Worm (Caenorhabditis elegans) whole organism, L1 larva: Measurements from ENCODE around the gene ugt-45.
A peak's percentile ranks its signal among the peaks of the same experiment; 100 is the strongest.

ENCODE experiments used
- alr-1 ChIP-seq: fragments of 200-800 bp; sonication (Bioruptor generic); optimal IDR thresholded peaks from 2 replicates; lab custom pipeline; 2018; ENCODE audit warnings: borderline replicate concordance, mild to moderate bottlenecking, missing genetic modification characterization, missing compliant biosample characterization
- aly-2 ChIP-seq: fragments of 150-350 bp; optimal IDR thresholded peaks from 2 replicates; lab custom pipeline; 2014; ENCODE audit warnings: missing biosample characterization, missing genetic modification characterization
- ceh-88 ChIP-seq: fragments of 200-800 bp; sonication (Bioruptor generic); IDR thresholded peaks from 2 replicates; pipeline ENCODE4 v1.3.6; 2022; ENCODE audit warnings: missing genetic modification characterization, missing compliant biosample characterization
- dsc-1 ChIP-seq: sonication (generic microtip); optimal IDR thresholded peaks from 2 replicates; lab custom pipeline; 2016; ENCODE audit warnings: mild to moderate bottlenecking, missing genetic modification characterization, missing compliant biosample characterization
- efl-1 ChIP-seq, 4 experiments: fragments of 150-350 bp; optimal IDR thresholded peaks in 3 of 4; peaks in 1 of 4; 1 replicate in 1 of 4; 2 replicates in 3 of 4; lab custom pipeline; 2014; ENCODE audit warnings: missing biosample characterization in 2 of 4, missing genetic modification characterization in 2 of 4, missing genetic modification reagents in 2 of 4
- egl-13 ChIP-seq: sonication (generic microtip); optimal IDR thresholded peaks from 2 replicates; lab custom pipeline; 2016; ENCODE audit warnings: missing genotype, missing genetic modification reagents, missing genetic modification characterization, missing compliant biosample characterization
- elt-2 ChIP-seq: sonication (generic microtip); optimal IDR thresholded peaks from 2 replicates; lab custom pipeline; 2016; ENCODE audit warnings: missing genetic modification characterization, mild to moderate bottlenecking, inconsistent platforms, missing compliant biosample characterization, missing genetic modification reagents
- ets-5 ChIP-seq: fragments of 200-800 bp; sonication (Bioruptor generic); IDR thresholded peaks from 2 replicates; pipeline ENCODE4 v1.3.6; 2022; ENCODE audit warnings: missing genetic modification characterization, missing compliant biosample characterization
- fkh-4 ChIP-seq: sonication (generic microtip); optimal IDR thresholded peaks from 2 replicates; lab custom pipeline; 2016; ENCODE audit warnings: missing compliant biosample characterization, missing genetic modification characterization, borderline replicate concordance
- fkh-8 ChIP-seq: sonication (generic microtip); optimal IDR thresholded peaks from 2 replicates; lab custom pipeline; 2016; ENCODE audit warnings: mild to moderate bottlenecking, missing genetic modification characterization, missing compliant biosample characterization
- fos-1 ChIP-seq: fragments of 150-350 bp; optimal IDR thresholded peaks from 2 replicates; lab custom pipeline; 2014; ENCODE audit warnings: missing biosample characterization, missing genetic modification characterization
- grh-1 ChIP-seq: fragments of 200-800 bp; sonication (Bioruptor generic); IDR thresholded peaks from 2 replicates; pipeline ENCODE4 v1.3.6; 2022; ENCODE audit warnings: missing genetic modification reagents, missing genetic modification characterization, missing compliant biosample characterization
- hlh-17 ChIP-seq: fragments of 200-800 bp; sonication (Bioruptor generic); optimal IDR thresholded peaks from 2 replicates; lab custom pipeline; 2018; ENCODE audit warnings: missing genetic modification characterization, mild to moderate bottlenecking, missing compliant biosample characterization, moderate library complexity, borderline replicate concordance
- irx-1 ChIP-seq: sonication (generic microtip); optimal IDR thresholded peaks from 2 replicates; lab custom pipeline; 2016; ENCODE audit warnings: missing genetic modification characterization, missing compliant biosample characterization
- isw-1 ChIP-seq: fragments of 200-800 bp; sonication (Bioruptor generic); IDR thresholded peaks from 2 replicates; pipeline ENCODE4 v1.3.6; 2022; ENCODE audit warnings: missing genetic modification characterization, missing compliant biosample characterization
- jun-1 ChIP-seq: fragments of 150-350 bp; optimal IDR thresholded peaks from 2 replicates; lab custom pipeline; 2014; ENCODE audit warnings: missing biosample characterization, missing genetic modification reagents, missing genetic modification characterization
- lin-14 ChIP-seq: fragments of 200-800 bp; sonication (Bioruptor generic); optimal IDR thresholded peaks from 2 replicates; lab custom pipeline; 2018; ENCODE audit warnings: mild to moderate bottlenecking, missing genetic modification characterization, moderate library complexity, missing compliant biosample characterization
- lin-15B ChIP-seq: fragments of 150-350 bp; sonication (generic microtip); optimal IDR thresholded peaks from 3 replicates; lab custom pipeline; 2014; ENCODE audit warnings: missing biosample characterization, missing genetic modification characterization
- lin-35 ChIP-seq, 2 experiments: fragments of 150-350 bp; optimal IDR thresholded peaks; 2 replicates each; lab custom pipeline; 2014; ENCODE audit warnings: missing biosample characterization in 2 of 2, missing genetic modification characterization in 2 of 2, missing genetic modification reagents in 2 of 2
- lin-39 ChIP-seq: fragments of 150-350 bp; optimal IDR thresholded peaks from 2 replicates; lab custom pipeline; 2014; ENCODE audit warnings: missing biosample characterization, missing genetic modification reagents, missing genetic modification characterization
- lsy-2 ChIP-seq, 2 experiments: fragments of 150-350 bp; optimal IDR thresholded peaks; 2 replicates each; lab custom pipeline; 2014; ENCODE audit warnings: missing biosample characterization in 2 of 2, missing genetic modification characterization in 2 of 2
- mab-9 ChIP-seq: fragments of 200-800 bp; sonication (Bioruptor generic); IDR thresholded peaks from 2 replicates; pipeline ENCODE4 v1.3.6; 2022; ENCODE audit warnings: missing genetic modification reagents, missing genetic modification characterization, missing compliant biosample characterization
- mdl-1 ChIP-seq, 2 experiments: fragments of 150-350 bp; optimal IDR thresholded peaks; 2 replicates each; lab custom pipeline; 2014 to 2017; ENCODE audit warnings: missing biosample characterization in 2 of 2, missing genetic modification characterization in 2 of 2, inconsistent platforms in 1 of 2
- mep-1 ChIP-seq: fragments of 150-350 bp; optimal IDR thresholded peaks from 2 replicates; lab custom pipeline; 2014; ENCODE audit warnings: missing biosample characterization, missing genetic modification characterization
- nhr-11 ChIP-seq: fragments of 150-350 bp; optimal IDR thresholded peaks from 2 replicates; lab custom pipeline; 2014; ENCODE audit warnings: missing biosample characterization, missing genetic modification characterization
- nhr-28 ChIP-seq: fragments of 150-350 bp; optimal IDR thresholded peaks from 2 replicates; lab custom pipeline; 2014; ENCODE audit warnings: missing biosample characterization, missing genetic modification characterization
- nhr-47 ChIP-seq: sonication (generic microtip); optimal IDR thresholded peaks from 2 replicates; lab custom pipeline; 2016; ENCODE audit warnings: mild to moderate bottlenecking, missing genetic modification characterization, moderate library complexity, missing compliant biosample characterization
- nhr-71 ChIP-seq: sonication (generic microtip); optimal IDR thresholded peaks from 2 replicates; lab custom pipeline; 2016; ENCODE audit warnings: mild to moderate bottlenecking, missing genetic modification characterization, moderate library complexity, missing compliant biosample characterization
- nhr-84 ChIP-seq: sonication (generic microtip); optimal IDR thresholded peaks from 2 replicates; lab custom pipeline; 2017; ENCODE audit warnings: missing biosample characterization, missing genetic modification characterization
- pax-3 ChIP-seq: fragments of 200-800 bp; sonication (Bioruptor generic); optimal IDR thresholded peaks from 2 replicates; lab custom pipeline; 2018; ENCODE audit warnings: mild to moderate bottlenecking, missing genetic modification characterization, moderate library complexity, missing compliant biosample characterization
- pqm-1 ChIP-seq: sonication (generic microtip); optimal IDR thresholded peaks from 3 replicates; lab custom pipeline; 2017; ENCODE audit warnings: missing biosample characterization, missing genetic modification characterization
- rnt-1 ChIP-seq: sonication (generic microtip); optimal IDR thresholded peaks from 2 replicates; lab custom pipeline; 2016; ENCODE audit warnings: mild to moderate bottlenecking, missing genetic modification characterization, moderate library complexity, missing compliant biosample characterization
- sox-4 ChIP-seq: sonication (generic microtip); optimal IDR thresholded peaks from 2 replicates; lab custom pipeline; 2016; ENCODE audit warnings: missing genetic modification characterization, missing compliant biosample characterization
- unc-130 ChIP-seq: fragments of 150-350 bp; optimal IDR thresholded peaks from 2 replicates; lab custom pipeline; 2017; ENCODE audit warnings: missing biosample characterization, missing genetic modification characterization, inconsistent platforms
- unc-30 ChIP-seq: sonication (generic microtip); optimal IDR thresholded peaks from 2 replicates; lab custom pipeline; 2017; ENCODE audit warnings: missing biosample characterization, missing genetic modification characterization
- unc-98 ChIP-seq: fragments of 200-800 bp; sonication (Bioruptor generic); IDR thresholded peaks from 2 replicates; pipeline ENCODE4 v1.3.6; 2022; ENCODE audit warnings: missing genetic modification characterization, missing compliant biosample characterization
- vab-15 ChIP-seq: sonication (generic microtip); optimal IDR thresholded peaks from 2 replicates; lab custom pipeline; 2017; ENCODE audit warnings: missing genotype, mild to moderate bottlenecking, missing genetic modification characterization, missing compliant biosample characterization
- xbp-1 ChIP-seq: sonication (generic microtip); optimal IDR thresholded peaks from 2 replicates; lab custom pipeline; 2016; ENCODE audit warnings: missing genetic modification characterization, missing compliant biosample characterization
- zag-1 ChIP-seq: fragments of 150-350 bp; optimal IDR thresholded peaks from 2 replicates; lab custom pipeline; 2014; ENCODE audit warnings: missing biosample characterization, missing genetic modification characterization
- ztf-11 ChIP-seq, 2 experiments: sonication (generic microtip); optimal IDR thresholded peaks; 2 replicates each; lab custom pipeline; 2016 to 2017; ENCODE audit warnings: missing genetic modification characterization in 2 of 2, missing biosample characterization in 1 of 2, missing compliant biosample characterization in 1 of 2

The ugt-45 gene

ce11 chrIV:3781539-3781938 lies 30.6 kb upstream of the ugt-45 start:
- no peak for TF ChIP-seq efl-1 (optimal IDR thresholded peaks at IDR 0.05; lab: Kevin White, UChicago)
- TF ChIP-seq efl-1 (GFP tag; optimal IDR thresholded peaks at IDR 0.05 in 1 of 2; lab: Kevin White, UChicago), result peak in 1 of 2 experiments; percentile 7
- TF ChIP-seq lin-14 (GFP tag; lab: Kevin White, UChicago), result no peak
- TF ChIP-seq lsy-2 (tag; optimal IDR thresholded peaks at IDR 0.05; lab: Kevin White, UChicago), result no peak
- TF ChIP-seq elt-2 (tag; lab: Kevin White, UChicago), result no peak

- TF ChIP-seq nhr-11 (tag; lab: Kevin White, UChicago) (no peak), lin-39 (tag; lab: Kevin White, UChicago) (no peak), egl-13 (tag; lab: Kevin White, UChicago) (no peak), mdl-1 (tag; optimal IDR thresholded peaks at IDR 0.05; lab: Kevin White, UChicago) (no peak), nhr-71 (tag; lab: Kevin White, UChicago) (peak; percentile 42), elt-2 (tag; lab: Kevin White, UChicago) (no peak), ztf-11 (tag; optimal IDR thresholded peaks at IDR 0.05; lab: Kevin White, UChicago) (no peak), xbp-1 (tag; lab: Kevin White, UChicago) (no peak), fkh-8 (peak; percentile 88), lin-15B (tag; lab: Kevin White, UChicago) (no peak), rnt-1 (no peak), pax-3 (tag; lab: Kevin White, UChicago) (peak; percentile 20), ets-5 (no peak), nhr-28 (no peak), fos-1 (no peak), nhr-47 (tag; lab: Kevin White, UChicago) (peak; percentile 48), sox-4 (peak; percentile 67), mab-9 (GFP tag; lab: Robert Waterston, UW) (no peak), lin-35 (GFP tag; optimal IDR thresholded peaks at IDR 0.05; lab: Kevin White, UChicago) (peak in 1 of 2 experiments; percentile 7), dsc-1 (peak; percentile 85), pqm-1 (tag; lab: Kevin White, UChicago) (no peak)
Measured at ce11 chrIV:3774160-3774559, 23.3 kb upstream of the ugt-45 start.

- TF ChIP-seq zag-1 (no peak), unc-98 (GFP tag; lab: Robert Waterston, UW) (no peak), mab-9 (GFP tag; lab: Robert Waterston, UW) (no peak), ceh-88 (GFP tag; lab: Robert Waterston, UW) (no peak), grh-1 (GFP tag; lab: Robert Waterston, UW) (no peak), unc-130 (tag; lab: Kevin White, UChicago) (no peak), fos-1 (no peak), fkh-4 (no peak), unc-30 (tag; lab: Kevin White, UChicago) (no peak), nhr-84 (tag; lab: Kevin White, UChicago) (no peak), hlh-17 (GFP tag; lab: Kevin White, UChicago) (no peak), lin-15B (tag; lab: Kevin White, UChicago) (no peak), mep-1 (tag; lab: Kevin White, UChicago) (no peak), isw-1 (GFP tag; lab: Robert Waterston, UW) (no peak), nhr-11 (tag; lab: Kevin White, UChicago) (no peak)
- TF ChIP-seq, all 84 proteins: peak for 0
Measured at ce11 chrIV:3767749-3768148, 16.8 kb upstream of the ugt-45 start.

DNA sequence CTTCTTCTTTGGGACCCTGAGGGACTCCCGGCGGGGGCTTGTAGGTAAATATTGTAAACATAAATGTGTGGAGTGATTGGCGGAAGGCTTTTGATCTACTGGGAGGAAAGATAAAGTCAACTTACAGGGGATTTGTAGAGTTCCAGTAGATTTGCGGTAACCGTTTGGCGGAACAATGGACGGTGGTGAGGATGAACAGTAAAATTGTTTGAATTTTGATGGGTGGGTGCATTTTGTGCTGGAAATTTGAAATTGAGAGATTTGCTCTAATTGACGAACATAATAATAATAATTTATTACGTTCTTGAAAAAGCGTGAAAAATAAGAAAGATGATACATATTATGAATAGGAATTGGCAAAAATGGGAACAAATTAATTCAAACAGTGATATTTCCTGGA lies 15.7 kb upstream of the ugt-45 start, which contains the start of gene vab-2:
vab-2 (minus strand) TSS at position 238 of the 400 bp plus-strand sequence.
- TF ChIP-seq vab-15 (tag; lab: Kevin White, UChicago), result no peak
- no peak for TF ChIP-seq jun-1 (tag; lab: Kevin White, UChicago)
- TF ChIP-seq alr-1 (tag; lab: Kevin White, UChicago), result no peak
- no peak for TF ChIP-seq zag-1
- TF ChIP-seq unc-30 (tag; lab: Kevin White, UChicago), result no peak
- no peak for TF ChIP-seq irx-1 (tag; lab: Kevin White, UChicago)
- TF ChIP-seq nhr-28, result no peak
- no peak for TF ChIP-seq aly-2 (tag; lab: Kevin White, UChicago)
- no peak for TF ChIP-seq mdl-1 (tag; optimal IDR thresholded peaks at IDR 0.05; lab: Kevin White, UChicago)
- TF ChIP-seq unc-98 (GFP tag; lab: Robert Waterston, UW), result no peak
- TF ChIP-seq grh-1 (GFP tag; lab: Robert Waterston, UW), result no peak
